Fruit fly (Drosophila melanogaster) whole organism, pupa: ENCODE results near the gene prt.

ENCODE experiments used
- CG10348 ChIP-seq: fragments of 200-800 bp; sonication (Bioruptor generic); IDR thresholded peaks from 2 replicates; pipeline ENCODE4 v1.3.6; 2022; ENCODE audit warnings: missing biosample characterization, missing genetic modification characterization
- CG12605 ChIP-seq: fragments of 200-800 bp; sonication (Bioruptor generic); IDR thresholded peaks from 2 replicates; pipeline ENCODE4 v1.3.6; 2022; ENCODE audit warnings: missing biosample characterization, missing genetic modification characterization
- CG15710 ChIP-seq: fragments of 200-800 bp; sonication (Bioruptor generic); optimal IDR thresholded peaks from 2 replicates; lab custom pipeline; 2018; ENCODE audit warnings: missing biosample characterization, mild to moderate bottlenecking, missing genetic modification characterization, moderate library complexity
- CG32121 ChIP-seq: fragments of 200-800 bp; sonication (Bioruptor generic); IDR thresholded peaks from 2 replicates; pipeline ENCODE4 v1.3.6; 2022; ENCODE audit warnings: missing biosample characterization, missing genetic modification characterization
- CG34367 ChIP-seq: fragments of 200-800 bp; sonication (Bioruptor generic); optimal IDR thresholded peaks from 2 replicates; lab custom pipeline; 2018; ENCODE audit warnings: missing biosample characterization, mild to moderate bottlenecking, missing genetic modification characterization
- CG4496 ChIP-seq: fragments of 200-800 bp; sonication (Bioruptor generic); IDR thresholded peaks from 3 replicates; pipeline ENCODE4 v1.3.6; 2022; ENCODE audit warnings: missing biosample characterization, missing genetic modification characterization
- CG8159 ChIP-seq: fragments of 200-800 bp; sonication (Bioruptor generic); optimal IDR thresholded peaks from 3 replicates; lab custom pipeline; 2018; ENCODE audit warnings: missing biosample characterization, mild to moderate bottlenecking, missing genetic modification characterization, moderate library complexity
- EcR ChIP-seq: fragments of 200-800 bp; sonication (Bioruptor generic); optimal IDR thresholded peaks from 3 replicates; lab custom pipeline; 2019; ENCODE audit warnings: missing biosample characterization, missing genetic modification characterization, mild to moderate bottlenecking, moderate library complexity, missing genetic modification reagents
- Ets98B ChIP-seq: fragments of 200-800 bp; sonication (Bioruptor generic); IDR thresholded peaks from 2 replicates; pipeline ENCODE4 v1.3.6; 2022; ENCODE audit warnings: missing biosample characterization, missing genetic modification characterization
- Pif1B ChIP-seq: fragments of 200-800 bp; sonication (Bioruptor generic); optimal IDR thresholded peaks from 3 replicates; lab custom pipeline; 2016; ENCODE audit warnings: missing biosample characterization, missing genetic modification characterization
- gl ChIP-seq: fragments of 200-800 bp; sonication (Bioruptor generic); optimal IDR thresholded peaks from 2 replicates; lab custom pipeline; 2018; ENCODE audit warnings: missing biosample characterization, mild to moderate bottlenecking, missing genetic modification characterization

DNA sequence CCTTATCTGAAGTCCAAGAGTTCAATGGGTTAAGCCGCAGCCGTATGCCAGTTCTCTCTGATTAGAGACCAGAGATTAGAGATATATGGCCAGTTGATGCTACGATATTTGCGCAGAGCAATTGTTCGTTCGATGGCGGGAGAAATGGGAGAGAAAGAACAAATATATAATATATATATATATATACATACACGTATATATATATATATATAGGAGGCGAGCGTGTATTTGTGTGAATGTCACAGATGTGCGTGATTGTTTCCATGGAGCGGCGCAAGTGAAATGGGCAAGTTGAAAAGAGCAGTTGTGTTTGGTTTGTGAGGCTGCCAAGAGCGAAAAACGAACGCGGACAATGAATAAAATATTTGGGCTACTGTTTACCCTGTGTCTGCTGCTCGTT lies 21.8 kb downstream of the prt start, which contains the start of gene GILT3:
- TF ChIP-seq CG32121 (GFP tag; lab: Robert Waterston, UW) (no peak), CG10348 (GFP tag; lab: Robert Waterston, UW) (no peak), Ets98B (GFP tag; lab: Robert Waterston, UW) (no peak), gl (tag; lab: Kevin White, UChicago) (no peak), CG4496 (GFP tag; lab: Robert Waterston, UW) (no peak), EcR (GFP tag; lab: Kevin White, UChicago) (no peak), CG12605 (GFP tag; lab: Robert Waterston, UW) (no peak), CG8159 (tag; lab: Kevin White, UChicago) (no peak), CG34367 (no peak), CG15710 (tag; lab: Kevin White, UChicago) (no peak), Pif1B (GFP tag; lab: Kevin White, UChicago) (no peak)
